Fruit fly (Drosophila melanogaster) whole organism, embryonic: Measurements from ENCODE around the gene Caper.

ENCODE experiments used
- ATbp ChIP-seq: fragments of 200-800 bp; sonication (Bioruptor generic); optimal IDR thresholded peaks from 2 replicates; lab custom pipeline; 2017; ENCODE audit warnings: missing biosample characterization, mild to moderate bottlenecking, missing genetic modification characterization, missing genetic modification reagents
- Aef1 ChIP-seq: fragments of 200-800 bp; sonication (Bioruptor generic); IDR thresholded peaks from 3 replicates; pipeline ENCODE4 v1.3.6; 2022; ENCODE audit warnings: missing biosample characterization, missing genetic modification characterization
- Antp ChIP-seq: fragments of 200-800 bp; sonication (Bioruptor generic); optimal IDR thresholded peaks from 3 replicates; lab custom pipeline; 2016; ENCODE audit warnings: missing biosample characterization, missing genetic modification characterization
- B-H1 ChIP-seq: fragments of 200-800 bp; sonication (Bioruptor generic); IDR thresholded peaks from 3 replicates; pipeline ENCODE4 v1.3.6; 2022; ENCODE audit warnings: missing biosample characterization, missing genetic modification characterization
- CG10321 ChIP-seq: fragments of 200-800 bp; sonication (Bioruptor generic); IDR thresholded peaks from 2 replicates; pipeline ENCODE4 v1.3.6; 2022; ENCODE audit warnings: missing biosample characterization, missing genetic modification characterization
- CG10431 ChIP-seq: fragments of 200-800 bp; sonication (Bioruptor generic); optimal IDR thresholded peaks from 3 replicates; lab custom pipeline; 2018; ENCODE audit warnings: missing biosample characterization, mild to moderate bottlenecking, missing genetic modification characterization
- CG11560 ChIP-seq: fragments of 200-800 bp; sonication (Bioruptor generic); IDR thresholded peaks from 3 replicates; pipeline ENCODE4 v1.3.6; 2022; ENCODE audit warnings: missing biosample characterization, missing genetic modification characterization
- CG1529 ChIP-seq: fragments of 200-800 bp; sonication (Bioruptor generic); optimal IDR thresholded peaks from 3 replicates; lab custom pipeline; 2018; ENCODE audit warnings: missing biosample characterization, missing genetic modification characterization
- CG1603 ChIP-seq: fragments of 200-800 bp; sonication (Bioruptor generic); optimal IDR thresholded peaks from 2 replicates; lab custom pipeline; 2019; ENCODE audit warnings: missing biosample characterization, mild to moderate bottlenecking, missing genetic modification characterization, moderate library complexity
- CG17568 ChIP-seq: fragments of 200-800 bp; sonication (Bioruptor generic); optimal IDR thresholded peaks from 2 replicates; lab custom pipeline; 2018; ENCODE audit warnings: missing biosample characterization, mild to moderate bottlenecking, missing genetic modification characterization, moderate library complexity
- CG17829 ChIP-seq: fragments of 200-800 bp; optimal IDR thresholded peaks from 2 replicates; lab custom pipeline; 2019; ENCODE audit warnings: missing biosample characterization, mild to moderate bottlenecking, missing genetic modification characterization, moderate library complexity
- CG18262 ChIP-seq: fragments of 200-800 bp; optimal IDR thresholded peaks from 3 replicates; lab custom pipeline; 2019; ENCODE audit warnings: missing biosample characterization, mild to moderate bottlenecking, missing genetic modification characterization, moderate library complexity
- CG1832 ChIP-seq: fragments of 200-800 bp; sonication (Bioruptor generic); optimal IDR thresholded peaks from 2 replicates; lab custom pipeline; 2017; ENCODE audit warnings: missing biosample characterization, mild to moderate bottlenecking, missing genetic modification characterization, inconsistent platforms
- CG2889 ChIP-seq: fragments of 200-800 bp; sonication (Bioruptor generic); IDR thresholded peaks from 3 replicates; pipeline ENCODE4 v1.3.6; 2022; ENCODE audit warnings: missing biosample characterization, missing genetic modification characterization
- CG32772 ChIP-seq: fragments of 200-800 bp; sonication (Bioruptor generic); IDR thresholded peaks from 2 replicates; pipeline ENCODE4 v1.3.6; 2022; ENCODE audit warnings: missing biosample characterization, missing genetic modification characterization
- CG3281 ChIP-seq: fragments of 200-800 bp; sonication (Bioruptor generic); optimal IDR thresholded peaks from 3 replicates; lab custom pipeline; 2017; ENCODE audit warnings: missing biosample characterization, mild to moderate bottlenecking, missing genetic modification characterization
- CG42726 ChIP-seq: fragments of 200-800 bp; sonication (Bioruptor generic); IDR thresholded peaks from 2 replicates; pipeline ENCODE4 v1.3.6; 2022; ENCODE audit warnings: missing biosample characterization, missing genetic modification characterization; ENCODE audit not compliant: partially characterized antibody
- CG4360 ChIP-seq: fragments of 200-800 bp; sonication (Bioruptor generic); IDR thresholded peaks from 2 replicates; pipeline ENCODE4 v1.3.6; 2022; ENCODE audit warnings: missing biosample characterization, missing genetic modification characterization
- CG5245 ChIP-seq: fragments of 200-800 bp; sonication (Bioruptor generic); optimal IDR thresholded peaks from 3 replicates; lab custom pipeline; 2016; ENCODE audit warnings: missing biosample characterization, missing genetic modification characterization
- CG8359 ChIP-seq: fragments of 200-800 bp; sonication (Bioruptor generic); optimal IDR thresholded peaks from 2 replicates; lab custom pipeline; 2017; ENCODE audit warnings: missing biosample characterization, mild to moderate bottlenecking, missing genetic modification characterization, borderline replicate concordance
- CkIIα-i1 ChIP-seq: fragments of 200-800 bp; sonication (Bioruptor generic); IDR thresholded peaks from 2 replicates; pipeline ENCODE4 v1.3.6; 2022; ENCODE audit warnings: missing biosample characterization, missing genetic modification characterization
- CoRest ChIP-seq: fragments of 200-800 bp; sonication (Bioruptor generic); optimal IDR thresholded peaks from 3 replicates; lab custom pipeline; 2018; ENCODE audit warnings: missing biosample characterization, mild to moderate bottlenecking, missing genetic modification characterization, moderate library complexity
- Dek ChIP-seq: fragments of 200-800 bp; sonication (Bioruptor generic); optimal IDR thresholded peaks from 3 replicates; lab custom pipeline; 2019; ENCODE audit warnings: missing biosample characterization, mild to moderate bottlenecking, missing genetic modification characterization, moderate library complexity
- HHEX ChIP-seq: fragments of 200-800 bp; sonication (Bioruptor generic); optimal IDR thresholded peaks from 3 replicates; lab custom pipeline; 2017; ENCODE audit warnings: missing biosample characterization, mild to moderate bottlenecking, missing genetic modification characterization, missing genetic modification reagents
- Hand ChIP-seq: fragments of 200-800 bp; sonication (Bioruptor generic); optimal IDR thresholded peaks from 2 replicates; lab custom pipeline; 2017; ENCODE audit warnings: mild to moderate bottlenecking, missing biosample characterization, missing genetic modification reagents, missing genetic modification characterization
- Hey ChIP-seq: fragments of 200-800 bp; sonication (Bioruptor generic); optimal IDR thresholded peaks from 3 replicates; lab custom pipeline; 2018; ENCODE audit warnings: missing biosample characterization, mild to moderate bottlenecking, missing genetic modification characterization
- NC2β ChIP-seq: fragments of 200-800 bp; sonication (Bioruptor generic); optimal IDR thresholded peaks from 2 replicates; lab custom pipeline; 2016; ENCODE audit warnings: missing biosample characterization, missing genetic modification characterization
- ac ChIP-seq: fragments of 200-800 bp; sonication (Bioruptor generic); optimal IDR thresholded peaks from 3 replicates; lab custom pipeline; 2017; ENCODE audit warnings: missing biosample characterization, mild to moderate bottlenecking, missing genetic modification characterization
- caup ChIP-seq: fragments of 200-800 bp; sonication (Bioruptor generic); optimal IDR thresholded peaks from 3 replicates; lab custom pipeline; 2017; ENCODE audit warnings: missing biosample characterization, mild to moderate bottlenecking, missing genetic modification characterization, moderate library complexity; ENCODE audit not compliant: severe bottlenecking
- ci ChIP-seq: fragments of 200-800 bp; sonication (Bioruptor generic); IDR thresholded peaks from 3 replicates; pipeline ENCODE4 v1.3.6; 2022; ENCODE audit warnings: missing biosample characterization, missing genetic modification characterization
- dmrt11E ChIP-seq: fragments of 200-800 bp; sonication (Bioruptor generic); optimal IDR thresholded peaks from 3 replicates; lab custom pipeline; 2018; ENCODE audit warnings: missing biosample characterization, mild to moderate bottlenecking, missing genetic modification characterization, moderate library complexity
- ems ChIP-seq: fragments of 200-800 bp; sonication (Bioruptor generic); optimal IDR thresholded peaks from 3 replicates; lab custom pipeline; 2016; ENCODE audit warnings: missing biosample characterization, missing genetic modification characterization
- ewg ChIP-seq: fragments of 200-800 bp; sonication (Bioruptor generic); optimal IDR thresholded peaks from 3 replicates; lab custom pipeline; 2017; ENCODE audit warnings: mild to moderate bottlenecking, missing biosample characterization, missing genetic modification reagents, missing genetic modification characterization
- exex ChIP-seq: fragments of 200-800 bp; sonication (Bioruptor generic); optimal IDR thresholded peaks from 4 replicates; lab custom pipeline; 2018; ENCODE audit warnings: missing biosample characterization, mild to moderate bottlenecking, missing genetic modification characterization, moderate library complexity
- gem ChIP-seq: fragments of 200-800 bp; sonication (Bioruptor generic); optimal IDR thresholded peaks from 2 replicates; lab custom pipeline; 2019; ENCODE audit warnings: missing biosample characterization, mild to moderate bottlenecking, missing genetic modification characterization, moderate library complexity
- grau ChIP-seq: fragments of 200-800 bp; optimal IDR thresholded peaks from 3 replicates; lab custom pipeline; 2019; ENCODE audit warnings: missing biosample characterization, mild to moderate bottlenecking, missing genetic modification characterization, moderate library complexity
- gsb-n ChIP-seq: fragments of 200-800 bp; sonication (Bioruptor generic); optimal IDR thresholded peaks from 3 replicates; lab custom pipeline; 2018; ENCODE audit warnings: missing biosample characterization, mild to moderate bottlenecking, missing genetic modification characterization
- nau ChIP-seq: fragments of 200-800 bp; sonication (Bioruptor generic); optimal IDR thresholded peaks from 3 replicates; lab custom pipeline; 2017; ENCODE audit warnings: missing biosample characterization, mild to moderate bottlenecking, missing genetic modification characterization, missing genetic modification reagents
- nerfin-1 ChIP-seq: fragments of 200-800 bp; sonication (Bioruptor generic); optimal IDR thresholded peaks from 3 replicates; lab custom pipeline; 2019; ENCODE audit warnings: missing biosample characterization, mild to moderate bottlenecking, missing genetic modification characterization, moderate library complexity
- otp ChIP-seq: fragments of 200-800 bp; sonication (Bioruptor generic); IDR thresholded peaks from 3 replicates; pipeline ENCODE4, ENCODE4 v1.3.6; 2022; ENCODE audit warnings: missing biosample characterization, missing genetic modification characterization
- row ChIP-seq: fragments of 200-800 bp; sonication (Bioruptor generic); IDR thresholded peaks from 3 replicates; pipeline ENCODE4 v1.3.6; 2022; ENCODE audit warnings: missing biosample characterization, missing genetic modification characterization
- run ChIP-seq: fragments of 200-800 bp; sonication (Bioruptor generic); optimal IDR thresholded peaks from 3 replicates; lab custom pipeline; 2018; ENCODE audit warnings: missing biosample characterization, mild to moderate bottlenecking, missing genetic modification characterization
- sc ChIP-seq, 3 experiments: fragments of >200 bp in 2 of 3; fragments of 200-800 bp in 1 of 3; sonication (Bioruptor generic) in 1 of 3; optimal IDR thresholded peaks; 2 replicates in 2 of 3; 3 replicates in 1 of 3; lab custom pipeline; 2017; ENCODE audit warnings: mild to moderate bottlenecking in 1 of 3, missing biosample characterization in 1 of 3, missing genetic modification characterization in 1 of 3, missing genetic modification reagents in 1 of 3
- seq ChIP-seq: fragments of 200-800 bp; sonication (Bioruptor generic); IDR thresholded peaks from 2 replicates; pipeline ENCODE4 v1.3.6; 2022; ENCODE audit warnings: missing biosample characterization, missing genetic modification characterization
- sim ChIP-seq: fragments of 200-800 bp; sonication (Bioruptor generic); IDR thresholded peaks from 2 replicates; pipeline ENCODE4 v1.3.6; 2022; ENCODE audit warnings: missing biosample characterization, missing genetic modification characterization
- slou ChIP-seq: fragments of 200-800 bp; sonication (Bioruptor generic); optimal IDR thresholded peaks from 3 replicates; lab custom pipeline; 2016; ENCODE audit warnings: missing biosample characterization, missing genetic modification characterization
- unpg ChIP-seq: fragments of 200-800 bp; sonication (Bioruptor generic); optimal IDR thresholded peaks from 3 replicates; lab custom pipeline; 2018; ENCODE audit warnings: missing biosample characterization, mild to moderate bottlenecking, missing genetic modification characterization, moderate library complexity

The Caper gene

dm6 chr2L:7043039-7043905 is 10.8 kb downstream of the Caper start (continued):
- TF ChIP-seq otp = peak; percentile 73
- TF ChIP-seq NC2β = peak; percentile 33
- no peak; the same call in 1 of the 2 replicates for TF ChIP-seq CkIIα-i1 (GFP tag; lab: Robert Waterston, UW)
- peak; percentile 85 for TF ChIP-seq grau
- TF ChIP-seq row (GFP tag; lab: Robert Waterston, UW) = peak; percentile 42
- TF ChIP-seq Dek (tag; lab: Kevin White, UChicago) = no peak
- 0 out of 2 replicates have a peak, but pooled peaks have one; percentile 9 for TF ChIP-seq sim (GFP tag; lab: Robert Waterston, UW)
- no peak for TF ChIP-seq nau (GFP tag; lab: Kevin White, UChicago)
- TF ChIP-seq CG5245 = no peak
- no peak for TF ChIP-seq ems (GFP tag; lab: Kevin White, UChicago)
- peak; percentile 6 for TF ChIP-seq CG17568 (GFP tag; lab: Kevin White, UChicago)
- TF ChIP-seq CG18262 = peak; percentile 47
- TF ChIP-seq CG10431 = peak; percentile 58
- peak; percentile 83 for TF ChIP-seq ac (GFP tag; lab: Kevin White, UChicago)
- peak; percentile 6 for TF ChIP-seq CG17829 (tag; lab: Kevin White, UChicago)
- no peak for TF ChIP-seq caup (GFP tag; lab: Kevin White, UChicago)
- no peak for TF ChIP-seq Hand (GFP tag; lab: Kevin White, UChicago)
- peak; percentile 9; the same call in 1 of the 3 replicates for TF ChIP-seq B-H1 (GFP tag; lab: Robert Waterston, UW)
- peak; percentile 78 for TF ChIP-seq CG32772 (GFP tag; lab: Robert Waterston, UW)
- peak; percentile 37 for TF ChIP-seq CoRest (tag; lab: Kevin White, UChicago)
- peak; percentile 65; the same call in 1 of the 2 replicates for TF ChIP-seq CG10321 (GFP tag; lab: Robert Waterston, UW)
- TF ChIP-seq Hey = peak; percentile 30
- TF ChIP-seq gsb-n (tag; lab: Kevin White, UChicago) = peak; percentile 54
- no peak for TF ChIP-seq slou (GFP tag; lab: Kevin White, UChicago)
- no peak for TF ChIP-seq CG11560 (tag; lab: Robert Waterston, UW)
- TF ChIP-seq seq (GFP tag; lab: Robert Waterston, UW) = peak; percentile 66
- TF ChIP-seq Antp (GFP tag; lab: Kevin White, UChicago) = no peak
- TF ChIP-seq CG2889 = 0 out of 3 replicates have a peak, but pooled peaks have one; percentile 51
- TF ChIP-seq CG42726 (GFP tag; lab: Robert Waterston, UW) = no peak
- TF ChIP-seq CG1529 (GFP tag; lab: Kevin White, UChicago) = peak; percentile 64
- no peak for TF ChIP-seq run (tag; lab: Kevin White, UChicago)
- TF ChIP-seq CG4360 (GFP tag; lab: Robert Waterston, UW) = peak; percentile 29; the same call in 1 of the 2 replicates
- TF ChIP-seq CG8359 (GFP tag; lab: Kevin White, UChicago) = no peak
- TF ChIP-seq ATbp (GFP tag; lab: Kevin White, UChicago) = peak; percentile 80
- no peak for TF ChIP-seq sc (optimal IDR thresholded peaks at IDR 0.05; lab: Kevin White, UChicago)
- TF ChIP-seq sc (GFP tag; optimal IDR thresholded peaks at IDR 0.05; lab: Kevin White, UChicago) = peak; percentile 37
- TF ChIP-seq nerfin-1 = peak; percentile 41
- TF ChIP-seq ewg = peak; percentile 23
- TF ChIP-seq ci (GFP tag; lab: Robert Waterston, UW) = peak; percentile 84
- no peak for TF ChIP-seq exex (tag; lab: Kevin White, UChicago)
- TF ChIP-seq dmrt11E (tag; lab: Kevin White, UChicago) = peak; percentile 52
- peak; percentile 44 for TF ChIP-seq CG1603 (tag; lab: Kevin White, UChicago)
- TF ChIP-seq Aef1 = no peak
- TF ChIP-seq CG1832 (GFP tag; lab: Kevin White, UChicago) = no peak
- TF ChIP-seq CG3281 (GFP tag; lab: Kevin White, UChicago) = peak; percentile 33
- TF ChIP-seq gem (tag; lab: Kevin White, UChicago) = peak; percentile 34
- no peak for TF ChIP-seq HHEX (GFP tag; lab: Kevin White, UChicago)
- peak; percentile 21 for TF ChIP-seq unpg (GFP tag; lab: Kevin White, UChicago)
